Worm (Caenorhabditis elegans): ENCODE measurements around the gene sru-29.

DNA sequence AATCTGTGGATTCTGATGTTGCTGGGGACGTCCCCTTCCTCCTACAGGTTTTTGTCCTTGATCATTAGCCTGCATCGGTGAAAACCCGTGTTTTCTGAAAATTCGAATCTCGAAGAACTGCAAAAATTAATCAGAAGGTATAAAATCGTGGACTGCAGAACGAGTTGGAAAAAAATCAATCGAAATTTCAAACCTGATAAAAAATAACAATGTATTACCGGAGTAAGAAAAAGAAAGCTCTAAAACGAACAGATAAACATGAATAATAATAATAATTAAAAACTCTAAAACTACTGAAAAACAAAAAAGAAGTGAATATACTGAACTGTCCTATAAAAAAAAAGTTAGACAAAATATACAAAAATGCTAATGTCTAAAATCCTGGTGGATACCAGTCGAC, 28.3 kb upstream of the sru-29 start, which contains the start of gene F46B6.5:
- TF ChIP-seq ztf-29 (GFP tag; IDR thresholded peaks at IDR 0.05), result no peak
- no peak for TF ChIP-seq ref-1 (GFP tag; conservative IDR thresholded peaks at IDR 0.05)
- no peak for TF ChIP-seq med-1 (GFP tag; optimal IDR thresholded peaks at IDR 0.05; ENCODE audit: insufficient read depth)
- no peak for TF ChIP-seq flt-1 (GFP tag; IDR thresholded peaks at IDR 0.05)
- TF ChIP-seq cog-1 (tag; optimal IDR thresholded peaks at IDR 0.05), result no peak
- TF ChIP-seq tab-1 (GFP tag; IDR thresholded peaks at IDR 0.05), result no peak

Data from whole organism, midembryonic.